Worm (Caenorhabditis elegans) whole organism, L4/young adult: ENCODE measurements around the gene srh-102.

Experiments
- dao-5 ChIP-seq: sonication (generic microtip); optimal IDR thresholded peaks from 2 replicates; lab custom pipeline; 2016; ENCODE audit warnings: missing genotype, missing genetic modification characterization, moderate library complexity, missing compliant biosample characterization
- him-1 ChIP-seq: sonication (generic microtip); optimal IDR thresholded peaks from 2 replicates; lab custom pipeline; 2016; ENCODE audit warnings: missing genotype, missing genetic modification reagents, missing genetic modification characterization, missing compliant biosample characterization

ce11 chrV:17167457-17167856 lies 2.1 kb upstream of the srh-102 start, which contains the start of gene srz-66:
- no peak for TF ChIP-seq dao-5 (tag; lab: Kevin White, UChicago)
- TF ChIP-seq him-1 (tag; lab: Kevin White, UChicago): no peak
